Fruit fly (Drosophila melanogaster) Kc167 (cell line): ENCODE measurements around the gene CG43163.

ENCODE experiments used
- Myc ChIP-seq: fragments of >200 bp; optimal IDR thresholded peaks from 2 replicates; lab custom pipeline; 2017; ENCODE audit warnings: missing external identifiers
- Sin3A ChIP-seq: fragments of >200 bp; optimal IDR thresholded peaks from 2 replicates; lab custom pipeline; 2018; ENCODE audit warnings: missing external identifiers
- h ChIP-seq: fragments of >200 bp; optimal IDR thresholded peaks from 3 replicates; lab custom pipeline; 2018; ENCODE audit warnings: missing external identifiers
- insv ChIP-seq: fragments of >200 bp; optimal IDR thresholded peaks from 3 replicates; lab custom pipeline; 2018; ENCODE audit warnings: missing external identifiers
- psq ChIP-seq: fragments of >200 bp; optimal IDR thresholded peaks from 2 replicates; lab custom pipeline; 2017; ENCODE audit warnings: missing external identifiers
- ttk ChIP-seq: sonication (Bioruptor generic); optimal IDR thresholded peaks from 2 replicates; lab custom pipeline; 2017; ENCODE audit warnings: missing external identifiers

The CG43163 gene

dm6 chr3L:8540509-8540908 lies 33.6 kb upstream of the CG43163 start:
- TF ChIP-seq Myc (lab: Kevin White, UChicago) (no peak), ttk (lab: Kevin White, UChicago) (no peak)

- TF ChIP-seq Sin3A (lab: Kevin White, UChicago) = no peak
- TF ChIP-seq h (lab: Kevin White, UChicago) = no peak
- TF ChIP-seq Myc (lab: Kevin White, UChicago) = no peak
- no peak for TF ChIP-seq psq (lab: Kevin White, UChicago)
- no peak for TF ChIP-seq insv (lab: Kevin White, UChicago)
Observed at dm6 chr3L:8538355-8538754, 31.4 kb upstream of the CG43163 start.

DNA sequence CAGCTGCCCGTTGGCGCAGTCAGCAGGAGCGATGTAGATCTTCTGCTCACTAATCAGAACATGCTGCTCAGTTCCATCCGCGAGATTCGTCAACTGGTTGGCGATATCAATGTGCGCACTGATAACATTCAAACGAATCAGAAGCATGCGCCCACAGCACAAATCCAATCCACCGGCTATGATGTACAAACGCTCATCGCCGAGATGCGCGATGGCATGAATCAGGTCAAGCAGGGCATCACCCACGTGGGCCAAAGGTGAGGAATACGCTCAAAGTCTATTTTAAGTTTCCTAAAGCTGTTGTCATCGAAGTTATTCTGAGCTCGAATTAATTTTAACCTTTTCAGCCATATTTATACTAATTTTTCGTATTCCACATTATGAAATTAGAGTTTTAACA lies 29.4 kb upstream of the CG43163 start:
- TF ChIP-seq Sin3A (lab: Kevin White, UChicago) = no peak
- no peak for TF ChIP-seq psq (lab: Kevin White, UChicago)
- TF ChIP-seq Myc (lab: Kevin White, UChicago) = no peak
- no peak for TF ChIP-seq ttk (lab: Kevin White, UChicago)
- TF ChIP-seq h (lab: Kevin White, UChicago) = no peak
- TF ChIP-seq insv (lab: Kevin White, UChicago) = no peak

DNA sequence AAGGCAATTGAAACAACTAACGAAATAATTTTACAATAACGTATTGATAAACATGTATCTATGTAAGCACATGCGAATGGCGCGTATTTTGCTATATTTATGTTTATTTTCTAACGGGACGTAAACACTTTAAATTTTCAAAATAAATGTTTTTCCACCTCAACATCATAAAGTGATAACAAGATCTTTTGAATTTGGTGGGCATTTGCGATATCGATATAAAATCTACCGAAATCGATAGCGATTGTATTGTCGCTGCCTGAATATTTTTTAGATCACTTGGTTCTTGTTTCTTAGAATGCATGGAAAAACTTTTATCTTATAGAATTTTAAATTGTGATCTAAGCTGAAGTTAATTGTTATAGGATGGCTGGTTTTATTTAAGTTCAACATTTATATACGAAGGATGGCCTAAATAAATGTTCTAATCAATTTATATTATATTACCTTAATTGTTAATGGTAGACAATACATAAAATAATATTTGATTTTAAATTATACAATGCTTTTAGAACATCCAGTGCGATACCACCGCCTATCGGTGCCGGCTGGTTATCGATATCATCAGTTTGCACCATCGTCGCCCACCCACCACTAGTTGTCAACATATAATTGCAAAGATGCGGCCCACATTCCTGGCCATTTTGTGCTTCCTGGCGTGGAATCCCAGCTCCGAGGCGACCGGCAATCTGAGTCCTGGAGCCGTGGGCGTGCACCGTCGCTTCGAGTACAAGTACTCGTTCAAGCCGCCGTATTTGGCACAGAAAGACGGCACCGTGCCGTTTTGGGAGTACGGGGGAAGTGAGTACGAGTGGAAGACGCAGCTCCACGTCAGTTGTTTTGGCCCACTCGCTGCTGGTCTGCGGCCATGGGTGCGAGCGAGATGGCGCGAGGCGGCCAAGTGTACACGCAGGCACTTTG lies 27.7 kb upstream of the CG43163 start, which contains the start of gene ergic53:
TSS of gene ergic53 (plus strand) at position 592 of the 921 bp plus-strand sequence.
- no peak for TF ChIP-seq Myc (lab: Kevin White, UChicago)
- no peak for TF ChIP-seq psq (lab: Kevin White, UChicago)
- TF ChIP-seq ttk (lab: Kevin White, UChicago) = no peak
- TF ChIP-seq Sin3A (lab: Kevin White, UChicago) = no peak
- no peak for TF ChIP-seq insv (lab: Kevin White, UChicago)
- no peak for TF ChIP-seq h (lab: Kevin White, UChicago)

DNA sequence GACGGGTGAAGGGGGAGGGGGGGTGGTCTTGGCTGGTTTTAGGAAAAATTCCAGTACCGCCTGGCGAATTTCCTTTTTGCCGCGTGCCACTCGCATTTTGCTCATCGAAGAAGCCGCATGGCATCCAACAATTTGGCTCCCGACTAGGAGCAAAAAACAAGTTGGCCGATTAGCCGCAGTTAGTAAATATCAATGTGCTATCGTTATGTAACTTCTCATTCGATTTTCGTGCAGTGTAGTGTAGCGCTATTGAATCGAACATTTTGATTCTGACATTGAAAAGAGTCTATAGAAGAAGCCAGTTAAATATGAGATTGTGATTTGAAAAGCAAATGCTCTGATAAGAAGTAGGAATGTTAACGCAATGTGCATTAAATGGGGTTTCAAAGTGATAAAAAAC lies 22.8 kb upstream of the CG43163 start:
- TF ChIP-seq Sin3A (lab: Kevin White, UChicago) = no peak
- no peak for TF ChIP-seq h (lab: Kevin White, UChicago)
- no peak for TF ChIP-seq ttk (lab: Kevin White, UChicago)
- TF ChIP-seq psq (lab: Kevin White, UChicago) = no peak
- TF ChIP-seq Myc (lab: Kevin White, UChicago) = no peak

dm6 chr3L:8528546-8528945 lies 21.6 kb upstream of the CG43163 start:
- TF ChIP-seq ttk (lab: Kevin White, UChicago) = no peak
- no peak for TF ChIP-seq psq (lab: Kevin White, UChicago)
- TF ChIP-seq h (lab: Kevin White, UChicago) = no peak
- no peak for TF ChIP-seq Sin3A (lab: Kevin White, UChicago)

- no peak for TF ChIP-seq Myc (lab: Kevin White, UChicago)
- TF ChIP-seq ttk (lab: Kevin White, UChicago) = no peak
- no peak for TF ChIP-seq psq (lab: Kevin White, UChicago)
- no peak for TF ChIP-seq h (lab: Kevin White, UChicago)
- no peak for TF ChIP-seq insv (lab: Kevin White, UChicago)
- no peak for TF ChIP-seq Sin3A (lab: Kevin White, UChicago)
Observed at dm6 chr3L:8527829-8528228, 20.9 kb upstream of the CG43163 start.

dm6 chr3L:8525691-8526421 lies 18.9 kb upstream of the CG43163 start:
- no peak for TF ChIP-seq psq (lab: Kevin White, UChicago)
- TF ChIP-seq h (lab: Kevin White, UChicago) = no peak
- TF ChIP-seq insv (lab: Kevin White, UChicago) = no peak
- no peak for TF ChIP-seq Myc (lab: Kevin White, UChicago)
- no peak for TF ChIP-seq ttk (lab: Kevin White, UChicago)
- no peak for TF ChIP-seq Sin3A (lab: Kevin White, UChicago)

- no peak for TF ChIP-seq psq (lab: Kevin White, UChicago)
- TF ChIP-seq ttk (lab: Kevin White, UChicago) = no peak
- TF ChIP-seq insv (lab: Kevin White, UChicago) = no peak
- no peak for TF ChIP-seq Myc (lab: Kevin White, UChicago)
- no peak for TF ChIP-seq Sin3A (lab: Kevin White, UChicago)
- TF ChIP-seq h (lab: Kevin White, UChicago) = no peak
Observed at dm6 chr3L:8524816-8525625, 18.1 kb upstream of the CG43163 start, which contains the start of the genes GstO1 and foi. TSS of gene GstO1 (minus strand) at chr3L:8524866. TSS of gene foi (plus strand) at chr3L:8525244.

dm6 chr3L:8523257-8523656 lies 16.3 kb upstream of the CG43163 start, which contains the start of gene GstO2:
TSS of gene GstO2 (minus strand) at chr3L:8523501.
- TF ChIP-seq psq (lab: Kevin White, UChicago) (no peak), insv (lab: Kevin White, UChicago) (no peak)

dm6 chr3L:8520252-8520651 lies 13.3 kb upstream of the CG43163 start, which contains the start of gene se:
TSS of gene se (plus strand) at chr3L:8520552.
- TF ChIP-seq Myc (lab: Kevin White, UChicago) (no peak), psq (lab: Kevin White, UChicago) (no peak), h (lab: Kevin White, UChicago) (no peak), ttk (lab: Kevin White, UChicago) (no peak), Sin3A (lab: Kevin White, UChicago) (no peak), insv (lab: Kevin White, UChicago) (no peak)
